Fruit fly (Drosophila melanogaster) whole organism, prepupa: Measurements from ENCODE around the gene Ada2a.

Experiments used
- CG10631 ChIP-seq: fragments of 200-800 bp; sonication (Bioruptor generic); optimal IDR thresholded peaks from 2 replicates; lab custom pipeline; 2016; ENCODE audit warnings: missing biosample characterization, missing genetic modification characterization
- Eip93F ChIP-seq: fragments of 200-800 bp; sonication (Bioruptor generic); optimal IDR thresholded peaks from 2 replicates; lab custom pipeline; 2016; ENCODE audit warnings: missing biosample characterization, mild to moderate bottlenecking, missing genetic modification characterization
- Gug ChIP-seq: fragments of 200-800 bp; sonication (Bioruptor generic); IDR thresholded peaks from 2 replicates; pipeline ENCODE4 v1.3.6; 2022; ENCODE audit warnings: missing biosample characterization, missing genetic modification characterization
- Met ChIP-seq: fragments of 200-800 bp; sonication (Bioruptor generic); optimal IDR thresholded peaks from 3 replicates; lab custom pipeline; 2016; ENCODE audit warnings: missing biosample characterization, missing genetic modification characterization
- OdsH ChIP-seq: fragments of 200-800 bp; sonication (Bioruptor generic); optimal IDR thresholded peaks from 3 replicates; lab custom pipeline; 2016; ENCODE audit warnings: missing biosample characterization, missing genetic modification characterization
- acj6 ChIP-seq: fragments of 200-800 bp; sonication (Bioruptor generic); optimal IDR thresholded peaks from 3 replicates; lab custom pipeline; 2016; ENCODE audit warnings: missing biosample characterization, missing genetic modification characterization
- fkh ChIP-seq: fragments of 200-800 bp; sonication (Bioruptor generic); optimal IDR thresholded peaks from 3 replicates; lab custom pipeline; 2017; ENCODE audit warnings: missing biosample characterization, mild to moderate bottlenecking, missing genetic modification characterization, moderate library complexity
- vri ChIP-seq: fragments of 200-800 bp; sonication (Bioruptor generic); optimal IDR thresholded peaks from 3 replicates; lab custom pipeline; 2016; ENCODE audit warnings: missing biosample characterization, mild to moderate bottlenecking, missing genetic modification characterization

dm6 chr3R:18280866-18281473 is 25.7 kb upstream of the Ada2a start:
- TF ChIP-seq vri (GFP tag; lab: Kevin White, UChicago) (peak; percentile 17), acj6 (GFP tag; lab: Kevin White, UChicago) (no peak), CG10631 (GFP tag; lab: Kevin White, UChicago) (no peak), Eip93F (peak; percentile 2), Met (GFP tag; lab: Kevin White, UChicago) (no peak), OdsH (no peak), fkh (GFP tag; lab: Kevin White, UChicago) (no peak), Gug (GFP tag; lab: Robert Waterston, UW) (no peak)
